Fruit fly (Drosophila melanogaster) whole organism, pupa: ENCODE measurements around the gene Asciz.

Source experiments
- CG9948 ChIP-seq: fragments of 200-800 bp; sonication (Bioruptor generic); optimal IDR thresholded peaks from 2 replicates; lab custom pipeline; 2018; ENCODE audit warnings: missing biosample characterization, mild to moderate bottlenecking, missing genetic modification characterization, moderate library complexity
- Pif1B ChIP-seq: fragments of 200-800 bp; sonication (Bioruptor generic); optimal IDR thresholded peaks from 3 replicates; lab custom pipeline; 2016; ENCODE audit warnings: missing biosample characterization, missing genetic modification characterization
- gl ChIP-seq: fragments of 200-800 bp; sonication (Bioruptor generic); optimal IDR thresholded peaks from 2 replicates; lab custom pipeline; 2018; ENCODE audit warnings: missing biosample characterization, mild to moderate bottlenecking, missing genetic modification characterization

- no peak for TF ChIP-seq gl (tag; lab: Kevin White, UChicago)
- no peak for TF ChIP-seq Pif1B
- no peak for TF ChIP-seq CG9948 (tag; lab: Kevin White, UChicago)
Measured at dm6 chr3L:3187263-3187662, 21.2 kb upstream of the Asciz start, which contains the start of gene CG14957.
